Fruit fly (Drosophila melanogaster) whole organism, embryonic: Measurements from ENCODE around the gene Glt.
A peak's percentile ranks its signal among the peaks of the same experiment; 100 is the strongest.

Experiments used
- Atf6 ChIP-seq: fragments of 200-800 bp; sonication (Bioruptor generic); IDR thresholded peaks from 2 replicates; pipeline ENCODE4 v1.3.6; 2022; ENCODE audit warnings: missing biosample characterization, missing genetic modification characterization
- CG10462 ChIP-seq: fragments of 200-800 bp; sonication (Bioruptor generic); optimal IDR thresholded peaks from 2 replicates; lab custom pipeline; 2016; ENCODE audit warnings: missing biosample characterization, missing genetic modification characterization
- CG13123 ChIP-seq: fragments of 200-800 bp; sonication (Bioruptor generic); optimal IDR thresholded peaks from 2 replicates; lab custom pipeline; 2016; ENCODE audit warnings: missing biosample characterization, missing genetic modification characterization
- CG13287 ChIP-seq: fragments of 200-800 bp; sonication (Bioruptor generic); IDR thresholded peaks from 2 replicates; pipeline ENCODE4 v1.3.6; 2022; ENCODE audit warnings: missing biosample characterization, missing genetic modification characterization; ENCODE audit not compliant: partially characterized antibody
- CG13424 ChIP-seq: fragments of 200-800 bp; sonication (Bioruptor generic); optimal IDR thresholded peaks from 2 replicates; lab custom pipeline; 2019; ENCODE audit warnings: missing biosample characterization, mild to moderate bottlenecking, missing genetic modification characterization, moderate library complexity
- CG14441 ChIP-seq: fragments of 200-800 bp; sonication (Bioruptor generic); IDR thresholded peaks from 2 replicates; pipeline ENCODE4 v1.3.6; 2022; ENCODE audit warnings: missing biosample characterization, missing genetic modification characterization
- CG17359 ChIP-seq: fragments of 200-800 bp; sonication (Bioruptor generic); optimal IDR thresholded peaks from 3 replicates; lab custom pipeline; 2018; ENCODE audit warnings: missing biosample characterization, mild to moderate bottlenecking, missing genetic modification characterization, moderate library complexity
- CG17385 ChIP-seq: fragments of 200-800 bp; sonication (Bioruptor generic); optimal IDR thresholded peaks from 3 replicates; lab custom pipeline; 2018; ENCODE audit warnings: missing biosample characterization, mild to moderate bottlenecking, missing genetic modification characterization
- CG18619 ChIP-seq: fragments of 200-800 bp; sonication (Bioruptor generic); optimal IDR thresholded peaks from 3 replicates; lab custom pipeline; 2017; ENCODE audit warnings: missing biosample characterization, mild to moderate bottlenecking, missing genetic modification characterization
- CG4328 ChIP-seq: fragments of 200-800 bp; sonication (Bioruptor generic); optimal IDR thresholded peaks from 3 replicates; lab custom pipeline; 2017; ENCODE audit warnings: missing biosample characterization, missing genetic modification reagents, missing genetic modification characterization
- CG4404 ChIP-seq: fragments of 200-800 bp; sonication (Bioruptor generic); IDR thresholded peaks from 2 replicates; pipeline ENCODE4 v1.3.6; 2022; ENCODE audit warnings: missing biosample characterization, missing genetic modification characterization
- CG9797 ChIP-seq: fragments of 200-800 bp; sonication (Bioruptor generic); optimal IDR thresholded peaks from 3 replicates; lab custom pipeline; 2018; ENCODE audit warnings: missing biosample characterization, mild to moderate bottlenecking, missing genetic modification characterization
- CHES-1-like ChIP-seq: fragments of 200-800 bp; sonication (Bioruptor generic); optimal IDR thresholded peaks from 2 replicates; lab custom pipeline; 2016; ENCODE audit warnings: missing biosample characterization, missing genetic modification characterization
- Dref ChIP-seq: fragments of 200-800 bp; sonication (Bioruptor generic); IDR thresholded peaks from 2 replicates; pipeline ENCODE4 v1.3.6; 2022; ENCODE audit warnings: missing biosample characterization, missing genetic modification characterization
- Eip74EF ChIP-seq, 2 experiments: fragments of 200-800 bp in 1 of 2; fragments of >200 bp in 1 of 2; sonication (Bioruptor generic) in 1 of 2; optimal IDR thresholded peaks; 2 replicates each; lab custom pipeline; 2017 to 2019; ENCODE audit warnings: missing biosample characterization in 2 of 2, missing genetic modification characterization in 2 of 2, mild to moderate bottlenecking in 1 of 2, moderate library complexity in 1 of 2
- Oaz ChIP-seq: fragments of 200-800 bp; sonication (Bioruptor generic); IDR thresholded peaks from 2 replicates; pipeline ENCODE4 v1.3.6; 2022; ENCODE audit warnings: missing biosample characterization, missing genetic modification characterization
- Ptx1 ChIP-seq: fragments of 200-800 bp; sonication (Bioruptor generic); IDR thresholded peaks from 2 replicates; pipeline ENCODE4 v1.3.6; 2022; ENCODE audit warnings: missing biosample characterization, missing genetic modification characterization
- Rx ChIP-seq: fragments of 200-800 bp; sonication (Bioruptor generic); IDR thresholded peaks from 2 replicates; pipeline ENCODE4 v1.3.6; 2022; ENCODE audit warnings: missing biosample characterization, missing genetic modification characterization
- Scr ChIP-seq: fragments of 200-800 bp; sonication (Bioruptor generic); IDR thresholded peaks from 2 replicates; pipeline ENCODE4 v1.3.6; 2022; ENCODE audit warnings: missing biosample characterization, missing genetic modification characterization; ENCODE audit not compliant: partially characterized antibody
- Sox102F ChIP-seq: fragments of 200-800 bp; sonication (Bioruptor generic); optimal IDR thresholded peaks from 2 replicates; lab custom pipeline; 2018; ENCODE audit warnings: missing biosample characterization, mild to moderate bottlenecking, missing genetic modification characterization, moderate library complexity
- Stat92E ChIP-seq, 3 experiments: fragments of >200 bp in 2 of 3; fragments of 200-800 bp in 1 of 3; sonication (Bioruptor generic) in 1 of 3; optimal IDR thresholded peaks; 2 replicates each; lab custom pipeline; 2017 to 2019; ENCODE audit warnings: missing biosample characterization in 3 of 3, missing genetic modification characterization in 3 of 3, mild to moderate bottlenecking in 1 of 3, moderate library complexity in 1 of 3
- TFAM ChIP-seq: fragments of 200-800 bp; sonication (Bioruptor generic); optimal IDR thresholded peaks from 2 replicates; lab custom pipeline; 2017; ENCODE audit warnings: missing biosample characterization, missing genetic modification characterization, inconsistent platforms
- chinmo ChIP-seq: fragments of 200-800 bp; sonication (Bioruptor generic); IDR thresholded peaks from 4 replicates; pipeline ENCODE4 v1.3.6; 2022; ENCODE audit warnings: missing biosample characterization, missing genetic modification characterization; ENCODE audit not compliant: partially characterized antibody
- crol ChIP-seq: fragments of 200-800 bp; sonication (Bioruptor generic); IDR thresholded peaks from 2 replicates; pipeline ENCODE4 v1.3.6; 2022; ENCODE audit warnings: missing biosample characterization, missing genetic modification characterization
- eve ChIP-seq, 2 experiments: fragments of >200 bp; optimal IDR thresholded peaks; 2 replicates each; lab custom pipeline; 2017; ENCODE audit warnings: missing biosample characterization in 2 of 2, missing genetic modification characterization in 2 of 2
- ftz-f1 ChIP-seq: fragments of 200-800 bp; sonication (Bioruptor generic); optimal IDR thresholded peaks from 2 replicates; lab custom pipeline; 2016; ENCODE audit warnings: missing biosample characterization, missing genetic modification characterization
- gcm2 ChIP-seq: fragments of 200-800 bp; sonication (Bioruptor generic); optimal IDR thresholded peaks from 2 replicates; lab custom pipeline; 2016; ENCODE audit warnings: missing biosample characterization, missing genetic modification characterization
- grau ChIP-seq: fragments of 200-800 bp; optimal IDR thresholded peaks from 3 replicates; lab custom pipeline; 2019; ENCODE audit warnings: missing biosample characterization, mild to moderate bottlenecking, missing genetic modification characterization, moderate library complexity
- grn ChIP-seq: fragments of 200-800 bp; sonication (Bioruptor generic); optimal IDR thresholded peaks from 3 replicates; lab custom pipeline; 2017; ENCODE audit warnings: missing biosample characterization, missing genetic modification characterization
- her ChIP-seq: fragments of 200-800 bp; sonication (Bioruptor generic); optimal IDR thresholded peaks from 2 replicates; lab custom pipeline; 2016; ENCODE audit warnings: missing biosample characterization, missing genetic modification characterization
- ken ChIP-seq: fragments of 200-800 bp; sonication (Bioruptor generic); IDR thresholded peaks from 3 replicates; pipeline ENCODE4 v1.3.6; 2022; ENCODE audit warnings: missing biosample characterization, missing genetic modification characterization
- lab ChIP-seq: fragments of 200-800 bp; sonication (Bioruptor generic); optimal IDR thresholded peaks from 3 replicates; lab custom pipeline; 2017; ENCODE audit warnings: missing biosample characterization, missing genetic modification characterization, mild to moderate bottlenecking, moderate library complexity, missing genetic modification reagents
- mirr ChIP-seq: fragments of 200-800 bp; sonication (Bioruptor generic); optimal IDR thresholded peaks from 3 replicates; lab custom pipeline; 2018; ENCODE audit warnings: missing biosample characterization, mild to moderate bottlenecking, missing genetic modification characterization
- nerfin-2 ChIP-seq: fragments of 200-800 bp; sonication (Bioruptor generic); IDR thresholded peaks from 2 replicates; pipeline ENCODE4 v1.3.6; 2022; ENCODE audit warnings: missing biosample characterization, missing genetic modification characterization; ENCODE audit not compliant: partially characterized antibody
- onecut ChIP-seq: fragments of 200-800 bp; sonication (Bioruptor generic); IDR thresholded peaks from 2 replicates; pipeline ENCODE4 v1.3.6; 2022; ENCODE audit warnings: missing biosample characterization, missing genetic modification characterization
- peb ChIP-seq: fragments of 200-800 bp; sonication (Bioruptor generic); IDR thresholded peaks from 2 replicates; pipeline ENCODE4 v1.3.6; 2022; ENCODE audit warnings: missing biosample characterization, missing genetic modification characterization
- phol ChIP-seq: fragments of 200-800 bp; sonication (Bioruptor generic); optimal IDR thresholded peaks from 3 replicates; lab custom pipeline; 2018; ENCODE audit warnings: missing biosample characterization, mild to moderate bottlenecking, missing genetic modification characterization, moderate library complexity
- pros ChIP-seq: fragments of 200-800 bp; sonication (Bioruptor generic); optimal IDR thresholded peaks from 3 replicates; lab custom pipeline; 2019; ENCODE audit warnings: missing biosample characterization, mild to moderate bottlenecking, missing genetic modification characterization, moderate library complexity
- rib ChIP-seq: fragments of 200-800 bp; sonication (Bioruptor generic); IDR thresholded peaks from 2 replicates; pipeline ENCODE4 v1.3.6; 2022; ENCODE audit warnings: missing biosample characterization, missing genetic modification characterization
- sens ChIP-seq: fragments of 200-800 bp; sonication (Bioruptor generic); peaks from one replicate; lab custom pipeline; 2016; ENCODE audit warnings: missing biosample characterization, missing genetic modification characterization
- stc ChIP-seq: fragments of 200-800 bp; sonication (Bioruptor generic); IDR thresholded peaks from 2 replicates; pipeline ENCODE4 v1.3.6; 2022; ENCODE audit warnings: missing biosample characterization, missing genetic modification characterization
- tna ChIP-seq: fragments of 200-800 bp; sonication (Bioruptor generic); IDR thresholded peaks from 2 replicates; pipeline ENCODE4 v1.3.6; 2022; ENCODE audit warnings: missing biosample characterization, missing genetic modification characterization; ENCODE audit not compliant: partially characterized antibody
- z ChIP-seq: fragments of 200-800 bp; sonication (Bioruptor generic); IDR thresholded peaks from 3 replicates; pipeline ENCODE4 v1.3.6; 2022; ENCODE audit warnings: missing biosample characterization, missing genetic modification characterization

The Glt gene

dm6 chr2L:8719757-8720156, 47.3 kb downstream of the Glt start (continued):
- TF ChIP-seq CG17359 (tag; lab: Kevin White, UChicago) (peak; percentile 11), stc (GFP tag; lab: Robert Waterston, UW) (no peak), phol (tag; lab: Kevin White, UChicago) (no peak), CG13287 (no peak), rib (GFP tag; lab: Robert Waterston, UW) (peak; percentile 23; the same call in 1 of the 2 replicates), crol (GFP tag; lab: Robert Waterston, UW) (no peak), Rx (GFP tag; lab: Robert Waterston, UW) (no peak), ftz-f1 (peak; percentile 30), Oaz (no peak), onecut (no peak), grau (peak; percentile 3), Eip74EF (GFP tag; optimal IDR thresholded peaks at IDR 0.05; lab: Kevin White, UChicago) (no peak), Atf6 (GFP tag; lab: Robert Waterston, UW) (peak; percentile 37; the same call in 1 of the 2 replicates), CG13424 (tag; lab: Kevin White, UChicago) (no peak), CG4328 (no peak), Stat92E (GFP tag; optimal IDR thresholded peaks at IDR 0.05; lab: Kevin White, UChicago) (no peak), gcm2 (GFP tag; lab: Kevin White, UChicago) (no peak), CG18619 (GFP tag; lab: Kevin White, UChicago) (no peak), CG17385 (no peak), peb (GFP tag; lab: Robert Waterston, UW) (no peak), CG14441 (GFP tag; lab: Robert Waterston, UW) (no peak), CHES-1-like (no peak), mirr (GFP tag; lab: Kevin White, UChicago) (peak; percentile 68), tna (no peak), Sox102F (GFP tag; lab: Kevin White, UChicago) (no peak), z (GFP tag; lab: Robert Waterston, UW) (no peak), Ptx1 (GFP tag; lab: Robert Waterston, UW) (no peak), her (GFP tag; lab: Kevin White, UChicago) (peak; percentile 1), ken (GFP tag; lab: Robert Waterston, UW) (no peak), chinmo (GFP tag; lab: Robert Waterston, UW) (0 out of 4 replicates have a peak, but pooled peaks have one; percentile 11), grn (GFP tag; lab: Kevin White, UChicago) (peak; percentile 98), sens (peak; percentile 68), pros (no peak), CG4404 (no peak), eve (GFP tag; optimal IDR thresholded peaks at IDR 0.05; lab: Kevin White, UChicago) (no peak), CG13123 (no peak), lab (GFP tag; lab: Kevin White, UChicago) (peak; percentile 55), Dref (GFP tag; lab: Robert Waterston, UW) (no peak), TFAM (GFP tag; lab: Kevin White, UChicago) (no peak), CG10462 (GFP tag; lab: Kevin White, UChicago) (no peak), Scr (GFP tag; lab: Robert Waterston, UW) (no peak), nerfin-2 (GFP tag; lab: Robert Waterston, UW) (no peak), CG9797 (GFP tag; lab: Kevin White, UChicago) (no peak)
